Worm (Caenorhabditis elegans) whole organism, mixed stage, embryonic: ENCODE data around the gene cpr-8.

ENCODE experiments used
- ceh-43 ChIP-seq: fragments of 200-800 bp; sonication (Bioruptor generic); optimal IDR thresholded peaks from 2 replicates; lab custom pipeline; 2018; ENCODE audit warnings: mild to moderate bottlenecking, missing genetic modification characterization, moderate library complexity, missing compliant biosample characterization
- elt-3 ChIP-seq: fragments of 150-350 bp; optimal IDR thresholded peaks from 2 replicates; lab custom pipeline; 2014; ENCODE audit warnings: missing biosample characterization, missing genetic modification characterization
- lin-13 ChIP-seq: fragments of 150-350 bp; optimal IDR thresholded peaks from 2 replicates; lab custom pipeline; 2014; ENCODE audit warnings: missing biosample characterization, missing genetic modification characterization
- nhr-28 ChIP-seq: fragments of 150-350 bp; optimal IDR thresholded peaks from 2 replicates; lab custom pipeline; 2014; ENCODE audit warnings: missing biosample characterization, missing genetic modification characterization
- sem-2 ChIP-seq: fragments of 200-800 bp; sonication (Bioruptor generic); optimal IDR thresholded peaks from 2 replicates; lab custom pipeline; 2018; ENCODE audit warnings: mild to moderate bottlenecking, missing genetic modification characterization, missing compliant biosample characterization
- snpc-4 ChIP-seq: fragments of 150-350 bp; optimal IDR thresholded peaks from 2 replicates; lab custom pipeline; 2014; ENCODE audit warnings: missing biosample characterization, missing genetic modification characterization
- unc-62 ChIP-seq: fragments of 150-350 bp; optimal IDR thresholded peaks from 2 replicates; lab custom pipeline; 2014; ENCODE audit warnings: missing biosample characterization, missing genetic modification reagents, missing genetic modification characterization

ce11 chrV:1152736-1153135 is 18.3 kb downstream of the cpr-8 start:
- TF ChIP-seq lin-13 (tag; lab: Kevin White, UChicago) = no peak
- TF ChIP-seq ceh-43 = no peak
- no peak for TF ChIP-seq sem-2 (GFP tag; lab: Kevin White, UChicago)
- no peak for TF ChIP-seq snpc-4 (tag; lab: Kevin White, UChicago)
- no peak for TF ChIP-seq elt-3
- TF ChIP-seq nhr-28 (tag; lab: Kevin White, UChicago) = no peak
- no peak for TF ChIP-seq unc-62
